Fruit fly (Drosophila melanogaster): ENCODE data around the gene Ugt316A1.

- TF ChIP-seq foxo (GFP tag; optimal IDR thresholded peaks at IDR 0.05) (no peak), Dif (GFP tag; optimal IDR thresholded peaks at IDR 0.05; ENCODE audit: partially characterized antibody) (no peak)
Measured at dm6 chr3L:19053339-19053818, 9.2 kb downstream of the Ugt316A1 start, which contains the start of gene CG43407.
